Fruit fly (Drosophila melanogaster) whole organism, embryonic: ENCODE data around the gene CG8563.

Experiments used
- Asciz ChIP-seq: fragments of 200-800 bp; sonication (Bioruptor generic); optimal IDR thresholded peaks from 2 replicates; lab custom pipeline; 2017; ENCODE audit warnings: missing biosample characterization, mild to moderate bottlenecking, missing genetic modification characterization, missing genetic modification reagents
- Atf6 ChIP-seq: fragments of 200-800 bp; sonication (Bioruptor generic); IDR thresholded peaks from 2 replicates; pipeline ENCODE4 v1.3.6; 2022; ENCODE audit warnings: missing biosample characterization, missing genetic modification characterization
- CG10462 ChIP-seq: fragments of 200-800 bp; sonication (Bioruptor generic); optimal IDR thresholded peaks from 2 replicates; lab custom pipeline; 2016; ENCODE audit warnings: missing biosample characterization, missing genetic modification characterization
- CG12769 ChIP-seq: fragments of 200-800 bp; sonication (Bioruptor generic); optimal IDR thresholded peaks from 2 replicates; lab custom pipeline; 2019; ENCODE audit warnings: missing biosample characterization, mild to moderate bottlenecking, missing genetic modification characterization, moderate library complexity
- CG12942 ChIP-seq: fragments of 200-800 bp; sonication (Bioruptor generic); optimal IDR thresholded peaks from 3 replicates; lab custom pipeline; 2016; ENCODE audit warnings: missing biosample characterization, missing genetic modification characterization
- CG13624 ChIP-seq: fragments of 200-800 bp; sonication (Bioruptor generic); optimal IDR thresholded peaks from 2 replicates; lab custom pipeline; 2016; ENCODE audit warnings: missing biosample characterization, missing genetic modification characterization
- CG14860 ChIP-seq: fragments of 200-800 bp; sonication (Bioruptor generic); IDR thresholded peaks from 3 replicates; pipeline ENCODE4 v1.3.6; 2022; ENCODE audit warnings: missing biosample characterization, missing genetic modification characterization; ENCODE audit not compliant: partially characterized antibody
- CG14965 ChIP-seq: fragments of 200-800 bp; sonication (Bioruptor generic); optimal IDR thresholded peaks from 2 replicates; lab custom pipeline; 2016; ENCODE audit warnings: missing biosample characterization, missing genetic modification characterization, borderline replicate concordance
- CG16779 ChIP-seq: fragments of 200-800 bp; sonication (Bioruptor generic); IDR thresholded peaks from 2 replicates; pipeline ENCODE4 v1.3.6; 2022; ENCODE audit warnings: missing biosample characterization, missing genetic modification characterization
- CG16863 ChIP-seq: fragments of 200-800 bp; sonication (Bioruptor generic); optimal IDR thresholded peaks from 3 replicates; lab custom pipeline; 2016; ENCODE audit warnings: missing biosample characterization, missing genetic modification characterization
- CG1832 ChIP-seq: fragments of 200-800 bp; sonication (Bioruptor generic); optimal IDR thresholded peaks from 2 replicates; lab custom pipeline; 2017; ENCODE audit warnings: missing biosample characterization, mild to moderate bottlenecking, missing genetic modification characterization, inconsistent platforms
- CG2116 ChIP-seq: fragments of 200-800 bp; sonication (Bioruptor generic); optimal IDR thresholded peaks from 3 replicates; lab custom pipeline; 2018; ENCODE audit warnings: missing biosample characterization, mild to moderate bottlenecking, missing genetic modification characterization
- CG2678 ChIP-seq: fragments of 200-800 bp; sonication (Bioruptor generic); optimal IDR thresholded peaks from 3 replicates; lab custom pipeline; 2019; ENCODE audit warnings: missing biosample characterization, mild to moderate bottlenecking, missing genetic modification characterization, moderate library complexity
- CG2712 ChIP-seq: fragments of 200-800 bp; optimal IDR thresholded peaks from 3 replicates; lab custom pipeline; 2019; ENCODE audit warnings: missing biosample characterization, mild to moderate bottlenecking, missing genetic modification characterization, moderate library complexity
- CG30431 ChIP-seq: fragments of 200-800 bp; sonication (Bioruptor generic); optimal IDR thresholded peaks from 2 replicates; lab custom pipeline; 2017; ENCODE audit warnings: missing biosample characterization, missing genetic modification characterization
- CG43689 ChIP-seq: fragments of 200-800 bp; sonication (Bioruptor generic); IDR thresholded peaks from 2 replicates; pipeline ENCODE4 v1.3.6; 2022; ENCODE audit warnings: missing biosample characterization, missing genetic modification characterization
- CG4424 ChIP-seq: fragments of 200-800 bp; sonication (Bioruptor generic); optimal IDR thresholded peaks from 3 replicates; lab custom pipeline; 2016; ENCODE audit warnings: missing biosample characterization, missing genetic modification characterization
- CG9932 ChIP-seq: fragments of 200-800 bp; sonication (Bioruptor generic); IDR thresholded peaks from 2 replicates; pipeline ENCODE4 v1.3.6; 2022; ENCODE audit warnings: missing biosample characterization, missing genetic modification characterization
- CrebB ChIP-seq: fragments of 200-800 bp; sonication (Bioruptor generic); optimal IDR thresholded peaks from 3 replicates; lab custom pipeline; 2018; ENCODE audit warnings: missing biosample characterization, mild to moderate bottlenecking, missing genetic modification characterization
- Dad ChIP-seq: fragments of 200-800 bp; sonication (Bioruptor generic); optimal IDR thresholded peaks from 3 replicates; lab custom pipeline; 2016; ENCODE audit warnings: missing biosample characterization, missing genetic modification characterization
- Dip3 ChIP-seq: fragments of 200-800 bp; sonication (Bioruptor generic); optimal IDR thresholded peaks from 3 replicates; lab custom pipeline; 2016; ENCODE audit warnings: missing biosample characterization, missing genetic modification characterization
- Dref ChIP-seq: fragments of 200-800 bp; sonication (Bioruptor generic); IDR thresholded peaks from 2 replicates; pipeline ENCODE4 v1.3.6; 2022; ENCODE audit warnings: missing biosample characterization, missing genetic modification characterization
- Fer1 ChIP-seq: fragments of 200-800 bp; sonication (Bioruptor generic); optimal IDR thresholded peaks from 2 replicates; lab custom pipeline; 2017; ENCODE audit warnings: missing biosample characterization, mild to moderate bottlenecking, missing genetic modification characterization
- Fer2 ChIP-seq: fragments of 200-800 bp; sonication (Bioruptor generic); optimal IDR thresholded peaks from 2 replicates; lab custom pipeline; 2018; ENCODE audit warnings: missing biosample characterization, mild to moderate bottlenecking, missing genetic modification characterization, moderate library complexity
- H2.0 ChIP-seq: fragments of 200-800 bp; sonication (Bioruptor generic); IDR thresholded peaks from 2 replicates; pipeline ENCODE4 v1.3.6; 2022; ENCODE audit warnings: missing biosample characterization, missing genetic modification characterization
- HmgZ ChIP-seq: fragments of 200-800 bp; sonication (Bioruptor generic); optimal IDR thresholded peaks from 2 replicates; lab custom pipeline; 2018; ENCODE audit warnings: missing biosample characterization, mild to moderate bottlenecking, missing genetic modification characterization
- Lim3 ChIP-seq: fragments of 200-800 bp; sonication (Bioruptor generic); IDR thresholded peaks from 2 replicates; pipeline ENCODE4 v1.3.6; 2022; ENCODE audit warnings: missing biosample characterization, missing genetic modification characterization
- Meics ChIP-seq: fragments of 200-800 bp; sonication (Bioruptor generic); optimal IDR thresholded peaks from 2 replicates; lab custom pipeline; 2017; ENCODE audit warnings: missing biosample characterization, mild to moderate bottlenecking, missing genetic modification characterization
- Spps ChIP-seq: fragments of 200-800 bp; sonication (Bioruptor generic); optimal IDR thresholded peaks from 2 replicates; lab custom pipeline; 2018; ENCODE audit warnings: missing biosample characterization, mild to moderate bottlenecking, missing genetic modification characterization
- ap ChIP-seq: fragments of 200-800 bp; sonication (Bioruptor generic); IDR thresholded peaks from 2 replicates; pipeline ENCODE4 v1.3.6; 2022; ENCODE audit warnings: missing biosample characterization, missing genetic modification characterization
- bab2 ChIP-seq: fragments of 200-800 bp; sonication (Bioruptor generic); optimal IDR thresholded peaks from 2 replicates; lab custom pipeline; 2016; ENCODE audit warnings: missing biosample characterization, missing genetic modification characterization
- btn ChIP-seq: fragments of 200-800 bp; sonication (Bioruptor generic); optimal IDR thresholded peaks from 2 replicates; lab custom pipeline; 2016; ENCODE audit warnings: missing biosample characterization, missing genetic modification characterization
- crc ChIP-seq: fragments of 200-800 bp; sonication (Bioruptor generic); optimal IDR thresholded peaks from 2 replicates; lab custom pipeline; 2016; ENCODE audit warnings: missing biosample characterization, missing genetic modification characterization
- croc ChIP-seq: fragments of 200-800 bp; sonication (Bioruptor generic); conservative IDR thresholded peaks from 3 replicates; pipeline ENCODE4 v1.3.6; 2022; ENCODE audit warnings: missing biosample characterization, missing genetic modification characterization
- da ChIP-seq: fragments of 200-800 bp; sonication (Bioruptor generic); optimal IDR thresholded peaks from 2 replicates; lab custom pipeline; 2016; ENCODE audit warnings: missing biosample characterization, missing genetic modification characterization
- disco-r ChIP-seq: fragments of 200-800 bp; sonication (Bioruptor generic); optimal IDR thresholded peaks from 2 replicates; lab custom pipeline; 2016; ENCODE audit warnings: missing biosample characterization, missing genetic modification characterization
- fd102C ChIP-seq: fragments of 200-800 bp; sonication (Bioruptor generic); optimal IDR thresholded peaks from 2 replicates; lab custom pipeline; 2018; ENCODE audit warnings: missing biosample characterization, mild to moderate bottlenecking, missing genetic modification characterization, moderate library complexity
- hb ChIP-seq: fragments of 200-800 bp; sonication (Bioruptor generic); IDR thresholded peaks from 3 replicates; pipeline ENCODE4 v1.3.6; 2022; ENCODE audit warnings: missing biosample characterization, missing genetic modification characterization; ENCODE audit not compliant: partially characterized antibody
- kay ChIP-seq: fragments of 200-800 bp; sonication (Bioruptor generic); optimal IDR thresholded peaks from 2 replicates; lab custom pipeline; 2016; ENCODE audit warnings: missing biosample characterization, missing genetic modification characterization
- lola ChIP-seq, 3 experiments: fragments of >200 bp in 2 of 3; fragments of 200-800 bp in 1 of 3; sonication (Bioruptor generic) in 1 of 3; optimal IDR thresholded peaks; 2 replicates each; lab custom pipeline; 2017 to 2019; ENCODE audit warnings: missing biosample characterization in 3 of 3, missing genetic modification characterization in 3 of 3, mild to moderate bottlenecking in 1 of 3, moderate library complexity in 1 of 3
- nom ChIP-seq: fragments of 200-800 bp; sonication (Bioruptor generic); optimal IDR thresholded peaks from 2 replicates; lab custom pipeline; 2017; ENCODE audit warnings: missing biosample characterization, missing genetic modification characterization, mild to moderate bottlenecking, moderate library complexity, missing genetic modification reagents
- org-1 ChIP-seq: fragments of 200-800 bp; sonication (Bioruptor generic); optimal IDR thresholded peaks from 2 replicates; lab custom pipeline; 2017; ENCODE audit warnings: missing biosample characterization, missing genetic modification characterization
- p53 ChIP-seq: fragments of 200-800 bp; sonication (Bioruptor generic); optimal IDR thresholded peaks from 2 replicates; lab custom pipeline; 2016; ENCODE audit warnings: missing biosample characterization, missing genetic modification characterization
- pfk ChIP-seq: fragments of 200-800 bp; sonication (Bioruptor generic); optimal IDR thresholded peaks from 2 replicates; lab custom pipeline; 2018; ENCODE audit warnings: missing biosample characterization, mild to moderate bottlenecking, missing genetic modification characterization, moderate library complexity
- sc ChIP-seq, 3 experiments: fragments of >200 bp in 2 of 3; fragments of 200-800 bp in 1 of 3; sonication (Bioruptor generic) in 1 of 3; optimal IDR thresholded peaks; 2 replicates in 2 of 3; 3 replicates in 1 of 3; lab custom pipeline; 2017; ENCODE audit warnings: mild to moderate bottlenecking in 1 of 3, missing biosample characterization in 1 of 3, missing genetic modification characterization in 1 of 3, missing genetic modification reagents in 1 of 3
- sens ChIP-seq: fragments of 200-800 bp; sonication (Bioruptor generic); peaks from one replicate; lab custom pipeline; 2016; ENCODE audit warnings: missing biosample characterization, missing genetic modification characterization
- sim ChIP-seq: fragments of 200-800 bp; sonication (Bioruptor generic); IDR thresholded peaks from 2 replicates; pipeline ENCODE4 v1.3.6; 2022; ENCODE audit warnings: missing biosample characterization, missing genetic modification characterization
- slbo ChIP-seq: fragments of 200-800 bp; sonication (Bioruptor generic); IDR thresholded peaks from 2 replicates; pipeline ENCODE4 v1.3.6; 2022; ENCODE audit warnings: missing biosample characterization, missing genetic modification characterization
- so ChIP-seq: fragments of 200-800 bp; sonication (Bioruptor generic); IDR thresholded peaks from 3 replicates; pipeline ENCODE4 v1.3.6; 2022; ENCODE audit warnings: missing biosample characterization, missing genetic modification characterization
- sr ChIP-seq: fragments of 200-800 bp; sonication (Bioruptor generic); IDR thresholded peaks from 3 replicates; pipeline ENCODE4 v1.3.6; 2022; ENCODE audit warnings: missing biosample characterization, missing genetic modification characterization
- tap ChIP-seq: fragments of 200-800 bp; optimal IDR thresholded peaks from 3 replicates; lab custom pipeline; 2019; ENCODE audit warnings: missing biosample characterization, mild to moderate bottlenecking, missing genetic modification characterization, moderate library complexity
- twi ChIP-seq: fragments of 200-800 bp; optimal IDR thresholded peaks from 2 replicates; lab custom pipeline; 2019; ENCODE audit warnings: missing biosample characterization, mild to moderate bottlenecking, missing genetic modification characterization, moderate library complexity

The CG8563 gene

dm6 chr3L:7349311-7349710 is 41.2 kb upstream of the CG8563 start (continued):
- TF ChIP-seq CG2678 (tag; lab: Kevin White, UChicago) (peak; percentile 22), p53 (GFP tag; lab: Kevin White, UChicago) (no peak), hb (no peak), Lim3 (GFP tag; lab: Robert Waterston, UW) (no peak), Dip3 (no peak), so (GFP tag; lab: Robert Waterston, UW) (no peak), CG13624 (GFP tag; lab: Kevin White, UChicago) (no peak), CG16863 (no peak), slbo (no peak), nom (GFP tag; lab: Kevin White, UChicago) (no peak), CG2712 (tag; lab: Kevin White, UChicago) (no peak), CG43689 (GFP tag; lab: Robert Waterston, UW) (no peak), crc (GFP tag; lab: Kevin White, UChicago) (no peak), ap (no peak), Fer1 (peak; percentile 7), org-1 (peak; percentile 56), CG12942 (GFP tag; lab: Kevin White, UChicago) (no peak), CG14965 (GFP tag; lab: Kevin White, UChicago) (no peak), CG4424 (GFP tag; lab: Kevin White, UChicago) (no peak), tap (tag; lab: Kevin White, UChicago) (no peak), disco-r (no peak), da (GFP tag; lab: Kevin White, UChicago) (no peak), sim (GFP tag; lab: Robert Waterston, UW) (no peak), CrebB (tag; lab: Kevin White, UChicago) (no peak), kay (GFP tag; lab: Kevin White, UChicago) (no peak), sr (GFP tag; lab: Robert Waterston, UW) (no peak), btn (GFP tag; lab: Kevin White, UChicago) (no peak), sc (optimal IDR thresholded peaks at IDR 0.05; lab: Kevin White, UChicago) (no peak), sc (GFP tag; optimal IDR thresholded peaks at IDR 0.05; lab: Kevin White, UChicago) (no peak), Fer2 (tag; lab: Kevin White, UChicago) (no peak), Dad (GFP tag; lab: Kevin White, UChicago) (no peak), Spps (tag; lab: Kevin White, UChicago) (no peak), Atf6 (GFP tag; lab: Robert Waterston, UW) (no peak), CG30431 (GFP tag; lab: Kevin White, UChicago) (no peak), fd102C (GFP tag; lab: Kevin White, UChicago) (no peak), CG12769 (tag; lab: Kevin White, UChicago) (peak; percentile 27), sens (GFP tag; lab: Kevin White, UChicago) (peak; percentile 12), lola (GFP tag; optimal IDR thresholded peaks at IDR 0.05; lab: Kevin White, UChicago) (no peak), CG1832 (no peak), CG16779 (GFP tag; lab: Robert Waterston, UW) (no peak), Asciz (GFP tag; lab: Kevin White, UChicago) (peak; percentile 4), pfk (GFP tag; lab: Kevin White, UChicago) (no peak), Meics (peak; percentile 16), croc (no peak), CG14860 (GFP tag; lab: Robert Waterston, UW) (no peak), CG10462 (GFP tag; lab: Kevin White, UChicago) (no peak), CG9932 (GFP tag; lab: Robert Waterston, UW) (no peak), Dref (GFP tag; lab: Robert Waterston, UW) (no peak), HmgZ (tag; lab: Kevin White, UChicago) (no peak), CG2116 (GFP tag; lab: Kevin White, UChicago) (no peak), twi (tag; lab: Kevin White, UChicago) (peak; percentile 21), H2.0 (GFP tag; lab: Robert Waterston, UW) (no peak), bab2 (GFP tag; lab: Kevin White, UChicago) (no peak)
